Fruit fly (Drosophila melanogaster) whole organism, embryonic: ENCODE data around the gene CG12438.

Experiments
- Aef1 ChIP-seq: fragments of 200-800 bp; sonication (Bioruptor generic); IDR thresholded peaks from 3 replicates; pipeline ENCODE4 v1.3.6; 2022; ENCODE audit warnings: missing biosample characterization, missing genetic modification characterization
- Awh ChIP-seq: fragments of 200-800 bp; sonication (Bioruptor generic); IDR thresholded peaks from 2 replicates; pipeline ENCODE4, ENCODE4 v1.3.6; 2022; ENCODE audit warnings: missing biosample characterization, missing genetic modification characterization
- CG10654 ChIP-seq: fragments of 200-800 bp; sonication (Bioruptor generic); optimal IDR thresholded peaks from 2 replicates; lab custom pipeline; 2016; ENCODE audit warnings: missing biosample characterization, missing genetic modification characterization
- CG12391 ChIP-seq: fragments of 200-800 bp; sonication (Bioruptor generic); optimal IDR thresholded peaks from 3 replicates; lab custom pipeline; 2018; ENCODE audit warnings: missing biosample characterization, mild to moderate bottlenecking, missing genetic modification characterization, moderate library complexity
- CG12744 ChIP-seq: fragments of 200-800 bp; sonication (Bioruptor generic); optimal IDR thresholded peaks from 2 replicates; lab custom pipeline; 2016; ENCODE audit warnings: missing biosample characterization, missing genetic modification characterization
- CG12942 ChIP-seq: fragments of 200-800 bp; sonication (Bioruptor generic); optimal IDR thresholded peaks from 3 replicates; lab custom pipeline; 2016; ENCODE audit warnings: missing biosample characterization, missing genetic modification characterization
- CG17361 ChIP-seq: fragments of 200-800 bp; sonication (Bioruptor generic); IDR thresholded peaks from 3 replicates; pipeline ENCODE4 v1.3.6; 2022; ENCODE audit warnings: missing biosample characterization, missing genetic modification characterization
- CG17912 ChIP-seq: fragments of 200-800 bp; sonication (Bioruptor generic); optimal IDR thresholded peaks from 2 replicates; lab custom pipeline; 2018; ENCODE audit warnings: missing biosample characterization, mild to moderate bottlenecking, missing genetic modification characterization
- CG1832 ChIP-seq: fragments of 200-800 bp; sonication (Bioruptor generic); optimal IDR thresholded peaks from 2 replicates; lab custom pipeline; 2017; ENCODE audit warnings: missing biosample characterization, mild to moderate bottlenecking, missing genetic modification characterization, inconsistent platforms
- CG18764 ChIP-seq: fragments of 200-800 bp; sonication (Bioruptor generic); optimal IDR thresholded peaks from 3 replicates; lab custom pipeline; 2016; ENCODE audit warnings: missing biosample characterization, missing genetic modification characterization
- CG2199 ChIP-seq: fragments of 200-800 bp; sonication (Bioruptor generic); IDR thresholded peaks from 3 replicates; pipeline ENCODE4 v1.3.6; 2022; ENCODE audit warnings: missing biosample characterization, missing genetic modification characterization
- CG31388 ChIP-seq: fragments of 200-800 bp; sonication (Bioruptor generic); optimal IDR thresholded peaks from 2 replicates; lab custom pipeline; 2016; ENCODE audit warnings: missing biosample characterization, missing genetic modification characterization
- CG4617 ChIP-seq: fragments of 200-800 bp; sonication (Bioruptor generic); optimal IDR thresholded peaks from 3 replicates; lab custom pipeline; 2016; ENCODE audit warnings: missing biosample characterization, missing genetic modification characterization, borderline replicate concordance
- CG5245 ChIP-seq: fragments of 200-800 bp; sonication (Bioruptor generic); optimal IDR thresholded peaks from 3 replicates; lab custom pipeline; 2016; ENCODE audit warnings: missing biosample characterization, missing genetic modification characterization
- CG6854 ChIP-seq: fragments of 200-800 bp; sonication (Bioruptor generic); optimal IDR thresholded peaks from 3 replicates; lab custom pipeline; 2017; ENCODE audit warnings: missing biosample characterization, mild to moderate bottlenecking, missing genetic modification characterization
- CG9609 ChIP-seq: fragments of 200-800 bp; sonication (Bioruptor generic); optimal IDR thresholded peaks from 3 replicates; lab custom pipeline; 2016; ENCODE audit warnings: missing biosample characterization, missing genetic modification characterization
- CG9876 ChIP-seq: fragments of 200-800 bp; sonication (Bioruptor generic); optimal IDR thresholded peaks from 2 replicates; lab custom pipeline; 2016; ENCODE audit warnings: missing biosample characterization, missing genetic modification characterization
- CTCF ChIP-seq: fragments of 200-800 bp; sonication (Bioruptor generic); optimal IDR thresholded peaks from 2 replicates; lab custom pipeline; 2017; ENCODE audit warnings: missing biosample characterization, mild to moderate bottlenecking, missing genetic modification characterization, moderate library complexity
- Dfd ChIP-seq, 2 experiments: fragments of >200 bp; optimal IDR thresholded peaks; 2 replicates each; lab custom pipeline; 2017; ENCODE audit warnings: missing biosample characterization in 2 of 2, missing genetic modification characterization in 2 of 2
- Drgx ChIP-seq: fragments of 200-800 bp; sonication (Bioruptor generic); IDR thresholded peaks from 2 replicates; pipeline ENCODE4 v1.3.6; 2022; ENCODE audit warnings: missing biosample characterization, missing genetic modification characterization
- E2f2 ChIP-seq: fragments of 200-800 bp; sonication (Bioruptor generic); IDR thresholded peaks from 2 replicates; pipeline ENCODE4 v1.3.6; 2022; ENCODE audit warnings: missing biosample characterization, missing genetic modification characterization
- HLH54F ChIP-seq: fragments of 200-800 bp; sonication (Bioruptor generic); optimal IDR thresholded peaks from 3 replicates; lab custom pipeline; 2016; ENCODE audit warnings: missing biosample characterization, missing genetic modification characterization
- Mad ChIP-seq: fragments of 200-800 bp; sonication (Bioruptor generic); optimal IDR thresholded peaks from 2 replicates; lab custom pipeline; 2016; ENCODE audit warnings: missing biosample characterization, missing genetic modification characterization
- Max ChIP-seq: fragments of 200-800 bp; sonication (Bioruptor generic); optimal IDR thresholded peaks from 2 replicates; lab custom pipeline; 2016; ENCODE audit warnings: missing biosample characterization, mild to moderate bottlenecking, missing genetic modification characterization
- Med ChIP-seq: fragments of 200-800 bp; sonication (Bioruptor generic); peaks from one replicate; lab custom pipeline; 2016; ENCODE audit warnings: missing biosample characterization, missing genetic modification characterization, mild to moderate bottlenecking, inconsistent platforms, moderate library complexity
- Opbp ChIP-seq: fragments of 200-800 bp; sonication (Bioruptor generic); IDR thresholded peaks from 3 replicates; pipeline ENCODE4 v1.3.6; 2022; ENCODE audit warnings: missing biosample characterization, missing genetic modification characterization; ENCODE audit not compliant: partially characterized antibody
- PHDP ChIP-seq: fragments of 200-800 bp; sonication (Bioruptor generic); optimal IDR thresholded peaks from 3 replicates; lab custom pipeline; 2018; ENCODE audit warnings: missing biosample characterization, mild to moderate bottlenecking, missing genetic modification characterization, moderate library complexity
- Rfx ChIP-seq: fragments of 200-800 bp; sonication (Bioruptor generic); IDR thresholded peaks from 2 replicates; pipeline ENCODE4 v1.3.6; 2022; ENCODE audit warnings: missing biosample characterization, missing genetic modification characterization
- Tbp ChIP-seq: fragments of >200 bp; optimal IDR thresholded peaks from 2 replicates; lab custom pipeline; 2018; ENCODE audit warnings: missing biosample characterization, missing genetic modification characterization
- Usf ChIP-seq: fragments of 200-800 bp; sonication (Bioruptor generic); optimal IDR thresholded peaks from 2 replicates; lab custom pipeline; 2017; ENCODE audit warnings: missing genotype, missing biosample characterization, missing genetic modification characterization
- ato ChIP-seq: fragments of 200-800 bp; sonication (Bioruptor generic); IDR thresholded peaks from 2 replicates; pipeline ENCODE4 v1.3.6; 2022; ENCODE audit warnings: missing biosample characterization, missing genetic modification characterization; ENCODE audit not compliant: partially characterized antibody
- bcd ChIP-seq: fragments of 200-800 bp; sonication (Bioruptor generic); optimal IDR thresholded peaks from 2 replicates; lab custom pipeline; 2017; ENCODE audit warnings: missing biosample characterization, mild to moderate bottlenecking, missing genetic modification characterization
- bowl ChIP-seq: fragments of 200-800 bp; sonication (Bioruptor generic); IDR thresholded peaks from 2 replicates; pipeline ENCODE4 v1.3.6; 2022; ENCODE audit warnings: missing biosample characterization, missing genetic modification characterization
- cato ChIP-seq: fragments of 200-800 bp; sonication (Bioruptor generic); optimal IDR thresholded peaks from 2 replicates; lab custom pipeline; 2016; ENCODE audit warnings: missing biosample characterization, missing genetic modification characterization, borderline replicate concordance
- corto ChIP-seq: fragments of 200-800 bp; sonication (Bioruptor generic); optimal IDR thresholded peaks from 2 replicates; lab custom pipeline; 2016; ENCODE audit warnings: missing biosample characterization, mild to moderate bottlenecking, missing genetic modification characterization, moderate library complexity
- danr ChIP-seq: fragments of 200-800 bp; sonication (Bioruptor generic); IDR thresholded peaks from 2 replicates; pipeline ENCODE4 v1.3.6; 2022; ENCODE audit warnings: missing biosample characterization, missing genetic modification characterization
- dmrt11E ChIP-seq: fragments of 200-800 bp; sonication (Bioruptor generic); optimal IDR thresholded peaks from 3 replicates; lab custom pipeline; 2018; ENCODE audit warnings: missing biosample characterization, mild to moderate bottlenecking, missing genetic modification characterization, moderate library complexity
- emc ChIP-seq: fragments of 200-800 bp; sonication (Bioruptor generic); optimal IDR thresholded peaks from 2 replicates; lab custom pipeline; 2016; ENCODE audit warnings: missing biosample characterization, missing genetic modification characterization
- ems ChIP-seq: fragments of 200-800 bp; sonication (Bioruptor generic); optimal IDR thresholded peaks from 3 replicates; lab custom pipeline; 2016; ENCODE audit warnings: missing biosample characterization, missing genetic modification characterization
- fru ChIP-seq: fragments of >200 bp; optimal IDR thresholded peaks from 2 replicates; lab custom pipeline; 2017
- gce ChIP-seq: fragments of 200-800 bp; sonication (Bioruptor generic); IDR thresholded peaks from 3 replicates; pipeline ENCODE4 v1.3.6; 2022; ENCODE audit warnings: missing biosample characterization, missing genetic modification characterization
- gcm ChIP-seq: fragments of 200-800 bp; sonication (Bioruptor generic); optimal IDR thresholded peaks from 2 replicates; lab custom pipeline; 2019; ENCODE audit warnings: missing biosample characterization, mild to moderate bottlenecking, missing genetic modification characterization, moderate library complexity
- mld ChIP-seq: fragments of 200-800 bp; sonication (Bioruptor generic); IDR thresholded peaks from 3 replicates; pipeline ENCODE4 v1.3.6; 2022; ENCODE audit warnings: missing biosample characterization, missing genetic modification characterization; ENCODE audit not compliant: partially characterized antibody
- nmo ChIP-seq: fragments of 200-800 bp; sonication (Bioruptor generic); optimal IDR thresholded peaks from 2 replicates; lab custom pipeline; 2018; ENCODE audit warnings: missing biosample characterization, mild to moderate bottlenecking, missing genetic modification characterization, moderate library complexity
- odd ChIP-seq: fragments of 200-800 bp; sonication (Bioruptor generic); optimal IDR thresholded peaks from 2 replicates; lab custom pipeline; 2017; ENCODE audit warnings: missing biosample characterization, mild to moderate bottlenecking, missing genetic modification characterization
- org-1 ChIP-seq: fragments of 200-800 bp; sonication (Bioruptor generic); optimal IDR thresholded peaks from 2 replicates; lab custom pipeline; 2017; ENCODE audit warnings: missing biosample characterization, missing genetic modification characterization
- prd ChIP-seq, 3 experiments: fragments of >200 bp in 2 of 3; fragments of 200-800 bp in 1 of 3; sonication (Bioruptor generic) in 1 of 3; optimal IDR thresholded peaks in 2 of 3; IDR thresholded peaks in 1 of 3; 2 replicates in 2 of 3; 3 replicates in 1 of 3; pipeline versions ENCODE4 v1.3.6 to Lab custom; 2017 to 2022; ENCODE audit warnings: missing biosample characterization in 1 of 3, missing genetic modification characterization in 1 of 3
- pum ChIP-seq: fragments of 200-800 bp; sonication (Bioruptor generic); optimal IDR thresholded peaks from 2 replicates; lab custom pipeline; 2016; ENCODE audit warnings: missing biosample characterization, missing genetic modification characterization
- sens-2 ChIP-seq: fragments of 200-800 bp; sonication (Bioruptor generic); IDR thresholded peaks from 2 replicates; pipeline ENCODE4 v1.3.6; 2022; ENCODE audit warnings: missing biosample characterization, missing genetic modification characterization
- stwl ChIP-seq: fragments of 200-800 bp; sonication (Bioruptor generic); optimal IDR thresholded peaks from 3 replicates; lab custom pipeline; 2018; ENCODE audit warnings: missing biosample characterization, mild to moderate bottlenecking, missing genetic modification characterization, moderate library complexity
- wdn ChIP-seq: fragments of 200-800 bp; sonication (Bioruptor generic); IDR thresholded peaks from 2 replicates; pipeline ENCODE4 v1.3.6; 2022; ENCODE audit warnings: missing biosample characterization, missing genetic modification characterization
- z ChIP-seq: fragments of 200-800 bp; sonication (Bioruptor generic); IDR thresholded peaks from 3 replicates; pipeline ENCODE4 v1.3.6; 2022; ENCODE audit warnings: missing biosample characterization, missing genetic modification characterization

CG12438 gene

dm6 chr2L:8738253-8738665 lies 13.8 kb upstream of the CG12438 start (continued):
- TF ChIP-seq Usf: no peak
- no peak for TF ChIP-seq Aef1 (GFP tag; lab: Robert Waterston, UW)
- no peak for TF ChIP-seq CG12744 (GFP tag; lab: Kevin White, UChicago)
- TF ChIP-seq CG12942 (GFP tag; lab: Kevin White, UChicago): no peak
- no peak for TF ChIP-seq nmo
- TF ChIP-seq stwl (tag; lab: Kevin White, UChicago): no peak
- TF ChIP-seq CTCF: no peak
- no peak for TF ChIP-seq CG4617 (GFP tag; lab: Kevin White, UChicago)
- no peak for TF ChIP-seq emc (GFP tag; lab: Kevin White, UChicago)
- no peak for TF ChIP-seq ems (GFP tag; lab: Kevin White, UChicago)
- TF ChIP-seq CG17912 (GFP tag; lab: Kevin White, UChicago): no peak
- TF ChIP-seq Mad (GFP tag; lab: Kevin White, UChicago): no peak
- peak; percentile 47 for TF ChIP-seq CG12391 (tag; lab: Kevin White, UChicago)
- no peak for TF ChIP-seq CG18764 (GFP tag; lab: Kevin White, UChicago)
- no peak for TF ChIP-seq mld
- no peak for TF ChIP-seq CG31388
- no peak for TF ChIP-seq CG9609 (GFP tag; lab: Kevin White, UChicago)
- peak; percentile 45; the same call in 1 of the 3 replicates for TF ChIP-seq CG17361 (GFP tag; lab: Robert Waterston, UW)
- no peak for TF ChIP-seq corto (GFP tag; lab: Kevin White, UChicago)
- no peak for TF ChIP-seq fru
- TF ChIP-seq pum (GFP tag; lab: Kevin White, UChicago): no peak
- TF ChIP-seq cato: no peak
- TF ChIP-seq HLH54F (GFP tag; lab: Kevin White, UChicago): no peak
- no peak for TF ChIP-seq z (GFP tag; lab: Robert Waterston, UW)
- 0 out of 2 replicates have a peak, but pooled peaks have one; percentile 18 for TF ChIP-seq Drgx (GFP tag; lab: Robert Waterston, UW)
- TF ChIP-seq dmrt11E (tag; lab: Kevin White, UChicago): no peak
- no peak for TF ChIP-seq Dfd (GFP tag; optimal IDR thresholded peaks at IDR 0.05; lab: Kevin White, UChicago)
- no peak for TF ChIP-seq E2f2 (GFP tag; lab: Robert Waterston, UW)
- TF ChIP-seq CG1832 (GFP tag; lab: Kevin White, UChicago): no peak
- TF ChIP-seq CG10654: no peak
- TF ChIP-seq CG5245 (GFP tag; lab: Kevin White, UChicago): no peak
- no peak for TF ChIP-seq Max (GFP tag; lab: Kevin White, UChicago)
- TF ChIP-seq Opbp (GFP tag; lab: Robert Waterston, UW): no peak; the same call in 2 of the 3 replicates
- no peak for TF ChIP-seq bcd
- TF ChIP-seq CG9876 (GFP tag; lab: Kevin White, UChicago): no peak
- 0 out of 2 replicates have a peak, but pooled peaks have one; percentile 38 for TF ChIP-seq Rfx (GFP tag; lab: Robert Waterston, UW)
- no peak for TF ChIP-seq ato (GFP tag; lab: Robert Waterston, UW)
- TF ChIP-seq wdn (GFP tag; lab: Robert Waterston, UW): 0 out of 2 replicates have a peak, but pooled peaks have one; percentile 38
- TF ChIP-seq Tbp (GFP tag; lab: Kevin White, UChicago): no peak
- TF ChIP-seq CG2199 (GFP tag; lab: Robert Waterston, UW): no peak
- TF ChIP-seq danr (GFP tag; lab: Robert Waterston, UW): no peak
- TF ChIP-seq sens-2 (GFP tag; lab: Robert Waterston, UW): no peak
- peak; percentile 58 for TF ChIP-seq Awh (GFP tag; lab: Robert Waterston, UW)
- TF ChIP-seq prd (optimal IDR thresholded peaks at IDR 0.05; lab: Kevin White, UChicago): no peak
- TF ChIP-seq prd (GFP tag; IDR thresholded peaks at IDR 0.05; lab: Robert Waterston, UW): peak; percentile 54
- peak; percentile 47 for TF ChIP-seq Med
- peak; percentile 13 for TF ChIP-seq gcm
- peak; percentile 59 for TF ChIP-seq PHDP (tag; lab: Kevin White, UChicago)
- no peak for TF ChIP-seq odd (GFP tag; lab: Kevin White, UChicago)
- no peak for TF ChIP-seq bowl
- no peak for TF ChIP-seq CG6854 (GFP tag; lab: Kevin White, UChicago)
- TF ChIP-seq gce (GFP tag; lab: Robert Waterston, UW): 0 out of 3 replicates have a peak, but pooled peaks have one; percentile 50
- TF ChIP-seq org-1 (GFP tag; lab: Kevin White, UChicago): peak; percentile 28
